Worm (Caenorhabditis elegans) whole organism, midembryonic: ENCODE data around the gene C08E3.1.

ENCODE experiments used
- T22C8.4 ChIP-seq: fragments of 200-800 bp; sonication (Bioruptor generic); IDR thresholded peaks from 2 replicates; pipeline ENCODE4 v1.3.6; 2022; ENCODE audit warnings: missing genetic modification characterization, missing compliant biosample characterization
- cog-1 ChIP-seq: sonication (generic microtip); optimal IDR thresholded peaks from 2 replicates; lab custom pipeline; 2016; ENCODE audit warnings: missing genetic modification characterization, missing compliant biosample characterization
- flt-1 ChIP-seq: fragments of 200-800 bp; sonication (Bioruptor generic); IDR thresholded peaks from 2 replicates; pipeline ENCODE4 v1.3.6; 2022; ENCODE audit warnings: missing genetic modification characterization, missing compliant biosample characterization
- ref-1 ChIP-seq: fragments of 200-800 bp; sonication (Bioruptor generic); conservative IDR thresholded peaks from 2 replicates; pipeline ENCODE4 v1.3.6; 2022; ENCODE audit warnings: missing genetic modification reagents, missing genetic modification characterization, missing compliant biosample characterization
- tab-1 ChIP-seq: fragments of 200-800 bp; sonication (Bioruptor generic); IDR thresholded peaks from 2 replicates; pipeline ENCODE4 v1.3.6; 2022; ENCODE audit warnings: missing genetic modification characterization, missing compliant biosample characterization
- ztf-23 ChIP-seq: fragments of 200-800 bp; sonication (Bioruptor generic); IDR thresholded peaks from 2 replicates; pipeline ENCODE4 v1.3.6; 2022; ENCODE audit warnings: missing genetic modification reagents, missing genetic modification characterization, missing compliant biosample characterization
- ztf-29 ChIP-seq: fragments of 200-800 bp; sonication (Bioruptor generic); IDR thresholded peaks from 2 replicates; pipeline ENCODE4 v1.3.6; 2022; ENCODE audit warnings: missing genetic modification reagents, missing genetic modification characterization, missing compliant biosample characterization

- TF ChIP-seq T22C8.4 = no peak
- TF ChIP-seq tab-1 (GFP tag; lab: Robert Waterston, UW) = no peak
- no peak for TF ChIP-seq ztf-23 (GFP tag; lab: Robert Waterston, UW)
- no peak for TF ChIP-seq cog-1 (tag; lab: Kevin White, UChicago)
- no peak for TF ChIP-seq ref-1 (GFP tag; lab: Robert Waterston, UW)
- TF ChIP-seq ztf-29 (GFP tag; lab: Robert Waterston, UW) = no peak
- TF ChIP-seq flt-1 (GFP tag; lab: Robert Waterston, UW) = no peak
These were observed 24.7 kb upstream of the C08E3.1 start for ce11 chrII:1608915-1609314.
